Worm (Caenorhabditis elegans) whole organism, L2 larva: ENCODE measurements around the gene suds-3.

Source experiments
- mab-5 ChIP-seq: fragments of 150-350 bp; optimal IDR thresholded peaks from 2 replicates; lab custom pipeline; 2014; ENCODE audit warnings: missing biosample characterization, missing genetic modification characterization
- ztf-11 ChIP-seq: sonication (generic microtip); optimal IDR thresholded peaks from 2 replicates; lab custom pipeline; 2017; ENCODE audit warnings: missing biosample characterization, missing genetic modification characterization

DNA sequence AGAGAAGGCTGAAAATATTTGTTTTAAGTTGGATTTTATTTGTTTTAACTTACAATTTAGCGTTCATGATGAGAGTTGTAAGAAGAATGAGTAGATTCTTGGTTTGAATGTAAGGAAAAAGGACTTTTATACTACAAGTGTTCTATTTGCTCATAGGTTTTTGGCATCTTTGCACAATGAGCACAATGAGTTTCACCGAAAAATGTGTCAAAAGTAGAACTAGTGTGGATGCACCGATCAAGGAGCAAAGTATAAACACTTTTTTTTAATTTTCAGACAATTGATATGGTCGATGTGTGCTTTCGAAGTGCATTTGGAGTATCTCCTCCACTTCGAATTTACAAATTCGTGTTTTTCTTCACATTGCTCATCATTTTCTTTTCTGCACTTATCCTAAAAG lies 24.7 kb upstream of the suds-3 start, which contains the start of gene fipr-11:
- no peak for TF ChIP-seq mab-5 (tag; lab: Kevin White, UChicago)
- no peak for TF ChIP-seq ztf-11 (tag; lab: Kevin White, UChicago)
